Worm (Caenorhabditis elegans): ENCODE measurements around the gene crn-5.
A peak's percentile ranks its signal among the peaks of the same experiment; 100 is the strongest.

- TF ChIP-seq rnt-1 (tag; optimal IDR thresholded peaks at IDR 0.05) (peak; percentile 89), pax-3 (tag; optimal IDR thresholded peaks at IDR 0.05) (peak; percentile 77), skn-1 (tag; optimal IDR thresholded peaks at IDR 0.05) (peak; percentile 45), unc-62 (GFP tag; optimal IDR thresholded peaks at IDR 0.05) (no peak), nhr-28 (tag; optimal IDR thresholded peaks at IDR 0.05) (no peak), blmp-1 (tag; optimal IDR thresholded peaks at IDR 0.05) (peak; percentile 77), fkh-4 (tag; optimal IDR thresholded peaks at IDR 0.05; ENCODE audit: borderline replicate concordance) (no peak), jun-1 (tag; optimal IDR thresholded peaks at IDR 0.05) (peak; percentile 43), lin-35 (GFP tag; optimal IDR thresholded peaks at IDR 0.05) (peak; percentile 66 to 78), F16B12.6 (tag; optimal IDR thresholded peaks at IDR 0.05) (no peak), aly-2 (tag; optimal IDR thresholded peaks at IDR 0.05) (no peak), zag-1 (tag; optimal IDR thresholded peaks at IDR 0.05) (no peak), fos-1 (tag; optimal IDR thresholded peaks at IDR 0.05) (no peak), nhr-237 (tag; optimal IDR thresholded peaks at IDR 0.05) (no peak)
These were observed 33.6 kb upstream of the crn-5 start for ce11 chrII:10558962-10559415.

Measured in whole organism, L1 larva.